Worm (Caenorhabditis elegans) whole organism, L2 larva: Measurements from ENCODE around the gene srx-68.

ENCODE experiments used
- lin-11 ChIP-seq: fragments of 150-350 bp; sonication (generic microtip); optimal IDR thresholded peaks from 2 replicates; lab custom pipeline; 2014; ENCODE audit warnings: missing biosample characterization, missing genetic modification characterization, inconsistent platforms, mixed read lengths
- unc-39 ChIP-seq: fragments of 150-350 bp; optimal IDR thresholded peaks from 2 replicates; lab custom pipeline; 2014; ENCODE audit warnings: missing biosample characterization, missing genetic modification characterization
- ztf-11 ChIP-seq: sonication (generic microtip); optimal IDR thresholded peaks from 2 replicates; lab custom pipeline; 2017; ENCODE audit warnings: missing biosample characterization, missing genetic modification characterization

ce11 chrV:3957608-3958007, 45.0 kb downstream of the srx-68 start, which contains the start of gene cyp-34A5:
- TF ChIP-seq unc-39 (no peak), ztf-11 (tag; lab: Kevin White, UChicago) (no peak), lin-11 (tag; lab: Kevin White, UChicago) (no peak)
